Worm (Caenorhabditis elegans): ENCODE results near the gene C01G6.2.

C01G6.2 gene

ce11 chrII:9266755-9267154, at the start of gene C01G6.2:
C01G6.2 (plus strand) TSS chrII:9267055.
- TF ChIP-seq flt-1 (GFP tag; IDR thresholded peaks at IDR 0.05) (no peak), B0310.2 (tag; optimal IDR thresholded peaks at IDR 0.05) (no peak), tra-4 (tag; optimal IDR thresholded peaks at IDR 0.05) (no peak), F13C5.2 (tag; optimal IDR thresholded peaks at IDR 0.05) (no peak), tbx-11 (GFP tag; IDR thresholded peaks at IDR 0.05) (no peak), pes-1 (GFP tag; IDR thresholded peaks at IDR 0.05) (no peak), ceh-36 (tag; optimal IDR thresholded peaks at IDR 0.05) (no peak), ama-1 (optimal IDR thresholded peaks at IDR 0.05) (no peak), hmg-4 (GFP tag; optimal IDR thresholded peaks at IDR 0.05) (no peak), ets-7 (tag; optimal IDR thresholded peaks at IDR 0.05) (no peak), tbx-37 (GFP tag; conservative IDR thresholded peaks at IDR 0.05) (no peak), aly-1 (tag; optimal IDR thresholded peaks at IDR 0.05) (no peak)

ce11 chrII:9222969-9223368, 43.9 kb upstream of the C01G6.2 start, which contains the start of gene ZK1067.3:
ZK1067.3 (plus strand) TSS chrII:9223269.
- TF ChIP-seq tra-4 (tag; optimal IDR thresholded peaks at IDR 0.05): no peak
- TF ChIP-seq sea-1 (GFP tag; conservative IDR thresholded peaks at IDR 0.05): no peak
- TF ChIP-seq hmbx-1 (tag; optimal IDR thresholded peaks at IDR 0.05): no peak
- no peak for TF ChIP-seq scrt-1 (GFP tag; IDR thresholded peaks at IDR 0.05)
- no peak for TF ChIP-seq ceh-13 (GFP tag; optimal IDR thresholded peaks at IDR 0.05)
- no peak for TF ChIP-seq ets-7 (tag; optimal IDR thresholded peaks at IDR 0.05)
- TF ChIP-seq aly-1 (tag; optimal IDR thresholded peaks at IDR 0.05): no peak
- TF ChIP-seq hmg-4 (GFP tag; optimal IDR thresholded peaks at IDR 0.05): no peak
- TF ChIP-seq F13C5.2 (tag; optimal IDR thresholded peaks at IDR 0.05): no peak

- TF ChIP-seq scrt-1 (GFP tag; IDR thresholded peaks at IDR 0.05) (peak; percentile 19; the same call in 1 of the 2 replicates), tbx-37 (GFP tag; conservative IDR thresholded peaks at IDR 0.05) (no peak)
These were observed 39.7 kb upstream of the C01G6.2 start, which contains the start of gene abu-14 for ce11 chrII:9227134-9227533. abu-14 (minus strand) TSS chrII:9227214.

ce11 chrII:9231240-9231639, 35.6 kb upstream of the C01G6.2 start, which contains the start of gene gst-13:
gst-13 (plus strand) TSS chrII:9231457.
- TF ChIP-seq ets-7 (tag; optimal IDR thresholded peaks at IDR 0.05) (no peak), pes-1 (GFP tag; IDR thresholded peaks at IDR 0.05) (no peak), tra-4 (tag; optimal IDR thresholded peaks at IDR 0.05) (no peak)

ce11 chrII:9232493-9232892, 34.4 kb upstream of the C01G6.2 start:
- TF ChIP-seq B0310.2 (tag; optimal IDR thresholded peaks at IDR 0.05) (no peak), ets-7 (tag; optimal IDR thresholded peaks at IDR 0.05) (no peak), scrt-1 (GFP tag; IDR thresholded peaks at IDR 0.05) (no peak), flt-1 (GFP tag; IDR thresholded peaks at IDR 0.05) (no peak), ceh-13 (GFP tag; optimal IDR thresholded peaks at IDR 0.05) (no peak), pes-1 (GFP tag; IDR thresholded peaks at IDR 0.05) (no peak), tbx-11 (GFP tag; IDR thresholded peaks at IDR 0.05) (no peak), ceh-36 (tag; optimal IDR thresholded peaks at IDR 0.05) (no peak), hmg-4 (GFP tag; optimal IDR thresholded peaks at IDR 0.05) (no peak), F13C5.2 (tag; optimal IDR thresholded peaks at IDR 0.05) (no peak), hmbx-1 (tag; optimal IDR thresholded peaks at IDR 0.05) (no peak), tbx-37 (GFP tag; conservative IDR thresholded peaks at IDR 0.05) (no peak)

ce11 chrII:9232923-9233322, 33.9 kb upstream of the C01G6.2 start, which contains the start of gene T26C5.2:
T26C5.2 (plus strand) TSS chrII:9233223.
- TF ChIP-seq hmbx-1 (tag; optimal IDR thresholded peaks at IDR 0.05) (no peak), F13C5.2 (tag; optimal IDR thresholded peaks at IDR 0.05) (no peak), hnd-1 (tag; optimal IDR thresholded peaks at IDR 0.05) (no peak), aly-1 (tag; optimal IDR thresholded peaks at IDR 0.05) (no peak), hmg-4 (GFP tag; optimal IDR thresholded peaks at IDR 0.05) (no peak), ceh-13 (GFP tag; optimal IDR thresholded peaks at IDR 0.05) (no peak), ceh-36 (tag; optimal IDR thresholded peaks at IDR 0.05) (no peak), scrt-1 (GFP tag; IDR thresholded peaks at IDR 0.05) (no peak), tbx-11 (GFP tag; IDR thresholded peaks at IDR 0.05) (no peak), ets-7 (tag; optimal IDR thresholded peaks at IDR 0.05) (no peak), tbx-37 (GFP tag; conservative IDR thresholded peaks at IDR 0.05) (no peak), B0310.2 (tag; optimal IDR thresholded peaks at IDR 0.05) (no peak), ama-1 (optimal IDR thresholded peaks at IDR 0.05) (no peak)

ce11 chrII:9233813-9234212, 33.0 kb upstream of the C01G6.2 start:
- TF ChIP-seq hmg-4 (GFP tag; optimal IDR thresholded peaks at IDR 0.05): no peak
- TF ChIP-seq ets-7 (tag; optimal IDR thresholded peaks at IDR 0.05): no peak

ce11 chrII:9236283-9236682, 30.6 kb upstream of the C01G6.2 start, which contains the start of gene T26C5.3:
T26C5.3 (plus strand) TSS chrII:9236583.
- no peak for TF ChIP-seq hmg-4 (GFP tag; optimal IDR thresholded peaks at IDR 0.05)
- TF ChIP-seq aly-1 (tag; optimal IDR thresholded peaks at IDR 0.05): no peak
- no peak for TF ChIP-seq tbx-37 (GFP tag; conservative IDR thresholded peaks at IDR 0.05)
- TF ChIP-seq hmbx-1 (tag; optimal IDR thresholded peaks at IDR 0.05): no peak
- TF ChIP-seq B0310.2 (tag; optimal IDR thresholded peaks at IDR 0.05): no peak
- no peak for TF ChIP-seq tbx-11 (GFP tag; IDR thresholded peaks at IDR 0.05)
- TF ChIP-seq ceh-13 (GFP tag; optimal IDR thresholded peaks at IDR 0.05): no peak
- TF ChIP-seq scrt-1 (GFP tag; IDR thresholded peaks at IDR 0.05): no peak
- no peak for TF ChIP-seq ets-7 (tag; optimal IDR thresholded peaks at IDR 0.05)
- TF ChIP-seq flt-1 (GFP tag; IDR thresholded peaks at IDR 0.05): no peak
- TF ChIP-seq ama-1 (optimal IDR thresholded peaks at IDR 0.05): no peak

ce11 chrII:9236972-9237371, 29.9 kb upstream of the C01G6.2 start:
- no peak for TF ChIP-seq tbx-11 (GFP tag; IDR thresholded peaks at IDR 0.05)
